Worm (Caenorhabditis elegans): ENCODE results near the gene C01G10.17.

Gene C01G10.17

DNA sequence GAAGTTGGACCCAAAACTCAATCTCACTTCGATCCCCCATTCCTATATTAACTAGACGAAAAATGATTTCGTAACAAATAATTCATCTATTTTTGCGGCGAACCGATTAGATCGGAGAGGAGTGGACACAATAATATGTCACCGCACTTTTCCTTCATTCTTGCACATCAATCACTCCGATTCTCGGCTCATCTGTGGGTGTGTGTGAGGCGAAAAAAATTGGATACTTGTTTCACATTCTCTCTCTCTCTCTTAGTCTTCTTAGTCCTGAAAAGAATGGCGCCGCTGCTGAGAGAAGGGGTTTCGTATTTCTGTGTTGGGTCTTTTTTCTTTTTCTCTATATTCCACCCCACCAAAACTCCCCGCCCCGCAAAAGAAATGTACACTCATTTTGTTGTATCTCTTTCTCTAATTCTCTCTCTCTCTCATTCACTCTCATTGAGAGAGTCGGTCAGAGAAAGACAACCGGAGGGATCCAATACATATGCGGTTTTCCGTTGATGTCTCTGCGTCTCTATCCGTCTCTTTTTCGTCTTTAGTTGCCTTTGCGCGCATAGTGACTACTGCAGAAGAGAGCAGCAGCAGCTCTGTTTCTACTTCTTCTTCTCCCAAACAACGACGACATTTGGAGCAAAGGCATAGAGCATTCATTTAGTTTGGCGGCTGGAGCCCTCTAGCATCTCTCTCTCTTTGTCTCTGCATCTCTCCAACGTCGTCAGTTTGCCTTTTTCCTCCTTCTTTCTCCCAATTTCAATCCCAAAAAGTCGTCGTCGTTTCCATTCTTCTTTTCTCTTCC is 19.3 kb upstream of the C01G10.17 start, which contains the start of gene unc-76:
TSS of gene unc-76 (plus strand) at position 746 of the 796 bp plus-strand sequence.
- TF ChIP-seq daf-12 (tag; optimal IDR thresholded peaks at IDR 0.05) (no peak), ztf-11 (tag; optimal IDR thresholded peaks at IDR 0.05) (no peak), elt-2 (tag; optimal IDR thresholded peaks at IDR 0.05) (peak; percentile 0), ZK546.5 (tag; optimal IDR thresholded peaks at IDR 0.05) (no peak), eor-1 (tag; optimal IDR thresholded peaks at IDR 0.05) (no peak), mml-1 (tag; optimal IDR thresholded peaks at IDR 0.05) (no peak), nhr-67 (tag; optimal IDR thresholded peaks at IDR 0.05) (no peak), nfya-1 (tag; optimal IDR thresholded peaks at IDR 0.05; ENCODE audit: insufficient read depth) (peak; percentile 81), lin-39 (tag; optimal IDR thresholded peaks at IDR 0.05) (peak; percentile 96), nhr-76 (tag; optimal IDR thresholded peaks at IDR 0.05) (no peak), R02D3.7 (tag; optimal IDR thresholded peaks at IDR 0.05) (peak; percentile 58), unc-39 (tag; optimal IDR thresholded peaks at IDR 0.05) (no peak), hmg-11 (tag; optimal IDR thresholded peaks at IDR 0.05) (peak; percentile 89), pqm-1 (tag; optimal IDR thresholded peaks at IDR 0.05) (no peak), nhr-77 (tag; optimal IDR thresholded peaks at IDR 0.05) (no peak), nhr-11 (tag; optimal IDR thresholded peaks at IDR 0.05) (peak; percentile 56), ama-1 (optimal IDR thresholded peaks at IDR 0.05) (peak; percentile 8), zag-1 (tag; optimal IDR thresholded peaks at IDR 0.05) (peak; percentile 73), fkh-10 (GFP tag; optimal IDR thresholded peaks at IDR 0.05) (peak; percentile 54), egl-27 (tag; optimal IDR thresholded peaks at IDR 0.05) (peak; percentile 68), ceh-28 (tag; optimal IDR thresholded peaks at IDR 0.05) (peak; percentile 59), nhr-25 (tag; optimal IDR thresholded peaks at IDR 0.05) (no peak), ztf-4 (tag; optimal IDR thresholded peaks at IDR 0.05) (no peak), nhr-237 (tag; optimal IDR thresholded peaks at IDR 0.05) (no peak), tbx-2 (tag; optimal IDR thresholded peaks at IDR 0.05) (peak; percentile 74), fos-1 (tag; optimal IDR thresholded peaks at IDR 0.05) (no peak), mdl-1 (tag; optimal IDR thresholded peaks at IDR 0.05) (no peak), ceh-16 (tag; optimal IDR thresholded peaks at IDR 0.05) (no peak), pha-4 (tag; optimal IDR thresholded peaks at IDR 0.05) (peak; percentile 89), elt-3 (tag; optimal IDR thresholded peaks at IDR 0.05) (no peak), ceh-82 (tag; optimal IDR thresholded peaks at IDR 0.05) (no peak), sea-2 (GFP tag; optimal IDR thresholded peaks at IDR 0.05) (peak; percentile 2), nhr-43 (tag; optimal IDR thresholded peaks at IDR 0.05; ENCODE audit: poor library complexity, severe bottlenecking) (peak; percentile 42), lsy-12 (tag; optimal IDR thresholded peaks at IDR 0.05) (peak; percentile 54), snpc-4 (tag; optimal IDR thresholded peaks at IDR 0.05) (peak; percentile 61), elt-1 (tag; optimal IDR thresholded peaks at IDR 0.05) (no peak), lin-15B (tag; optimal IDR thresholded peaks at IDR 0.05) (peak; percentile 62), nhr-28 (tag; optimal IDR thresholded peaks at IDR 0.05) (no peak), nhr-12 (tag; optimal IDR thresholded peaks at IDR 0.05) (no peak), jun-1 (tag; optimal IDR thresholded peaks at IDR 0.05) (no peak), aly-2 (tag; optimal IDR thresholded peaks at IDR 0.05) (no peak), nhr-23 (tag; optimal IDR thresholded peaks at IDR 0.05) (peak; percentile 5), unc-62 (GFP tag; optimal IDR thresholded peaks at IDR 0.05) (peak; percentile 81), skn-1 (tag; optimal IDR thresholded peaks at IDR 0.05) (no peak), ceh-9 (tag; optimal IDR thresholded peaks at IDR 0.05) (no peak), fkh-2 (tag; optimal IDR thresholded peaks at IDR 0.05) (no peak), egl-5 (tag; optimal IDR thresholded peaks at IDR 0.05) (peak; percentile 62)

Measured in whole organism, L3 larva.